Worm (Caenorhabditis elegans) whole organism, L4 larva: ENCODE data around the gene rbm-42.

ENCODE experiments used
- T20F7.1 ChIP-seq: fragments of 200-800 bp; sonication (Bioruptor generic); optimal IDR thresholded peaks from 2 replicates; lab custom pipeline; 2018; ENCODE audit warnings: mild to moderate bottlenecking, missing genetic modification characterization, missing compliant biosample characterization
- T26A8.4 ChIP-seq: fragments of 200-800 bp; sonication (Bioruptor generic); IDR thresholded peaks from 2 replicates; pipeline ENCODE4 v1.3.6; 2022; ENCODE audit warnings: missing genetic modification characterization, missing compliant biosample characterization
- Y105C5A.15 ChIP-seq: fragments of 200-800 bp; sonication (Bioruptor generic); IDR thresholded peaks from 2 replicates; pipeline ENCODE4 v1.3.6; 2022; ENCODE audit warnings: missing genetic modification characterization, missing compliant biosample characterization
- Y48G9A.11 ChIP-seq: fragments of 200-800 bp; sonication (Bioruptor generic); IDR thresholded peaks from 2 replicates; pipeline ENCODE4 v1.3.6; 2022; ENCODE audit warnings: missing genetic modification reagents, missing genetic modification characterization, missing compliant biosample characterization
- Y75B8A.6 ChIP-seq: fragments of 200-800 bp; sonication (Bioruptor generic); IDR thresholded peaks from 2 replicates; pipeline ENCODE4 v1.3.6; 2022; ENCODE audit warnings: missing genetic modification reagents, missing genetic modification characterization, missing compliant biosample characterization
- ZK337.2 ChIP-seq: fragments of 200-800 bp; sonication (Bioruptor generic); IDR thresholded peaks from 2 replicates; pipeline ENCODE4 v1.3.6; 2022; ENCODE audit warnings: missing genetic modification reagents, missing genetic modification characterization, missing compliant biosample characterization
- ZK546.5 ChIP-seq, 2 experiments: sonication (generic microtip); optimal IDR thresholded peaks; 2 replicates each; lab custom pipeline; 2017; ENCODE audit warnings: missing biosample characterization in 2 of 2, missing genetic modification characterization in 2 of 2
- aha-1 ChIP-seq: fragments of 150-350 bp; peaks from one replicate; lab custom pipeline; 2014; ENCODE audit warnings: missing biosample characterization, missing genetic modification characterization
- attf-4 ChIP-seq: sonication (generic microtip); optimal IDR thresholded peaks from 3 replicates; lab custom pipeline; 2017; ENCODE audit warnings: missing biosample characterization, missing genetic modification characterization
- ceh-20 ChIP-seq: fragments of 200-800 bp; sonication (Bioruptor generic); IDR thresholded peaks from 2 replicates; pipeline ENCODE4 v1.3.6; 2022; ENCODE audit warnings: missing genetic modification reagents, missing genetic modification characterization, missing compliant biosample characterization
- ceh-62 ChIP-seq: sonication (generic microtip); optimal IDR thresholded peaks from 2 replicates; lab custom pipeline; 2017; ENCODE audit warnings: missing biosample characterization, missing genetic modification characterization
- ceh-82 ChIP-seq: sonication (generic microtip); optimal IDR thresholded peaks from 2 replicates; lab custom pipeline; 2017; ENCODE audit warnings: missing biosample characterization, missing genetic modification characterization
- daf-12 ChIP-seq: fragments of 150-350 bp; optimal IDR thresholded peaks from 2 replicates; lab custom pipeline; 2014; ENCODE audit warnings: missing biosample characterization, missing genetic modification reagents, missing genetic modification characterization
- daf-16 ChIP-seq, 3 experiments: sonication (generic microtip); optimal IDR thresholded peaks; 2 replicates each; lab custom pipeline; 2016 to 2017; ENCODE audit warnings: missing genetic modification characterization in 3 of 3, missing genetic modification reagents in 3 of 3, mild to moderate bottlenecking in 2 of 3, missing compliant biosample characterization in 2 of 3, missing biosample characterization in 1 of 3, moderate library complexity in 1 of 3
- duxl-1 ChIP-seq: sonication (generic microtip); optimal IDR thresholded peaks from 2 replicates; lab custom pipeline; 2016; ENCODE audit warnings: mild to moderate bottlenecking, missing genetic modification characterization, moderate library complexity, missing compliant biosample characterization; ENCODE audit not compliant: poor library complexity
- dve-1 ChIP-seq: sonication (generic microtip); optimal IDR thresholded peaks from 2 replicates; lab custom pipeline; 2017; ENCODE audit warnings: antibody characterized with exemption, mild to moderate bottlenecking, missing genetic modification characterization, missing compliant biosample characterization; ENCODE audit not compliant: insufficient read depth
- egl-43 ChIP-seq: fragments of 200-800 bp; sonication (Bioruptor generic); IDR thresholded peaks from 2 replicates; pipeline ENCODE4 v1.3.6; 2022; ENCODE audit warnings: missing genetic modification reagents, missing genetic modification characterization, missing compliant biosample characterization
- fos-1 ChIP-seq: fragments of 150-350 bp; optimal IDR thresholded peaks from 2 replicates; lab custom pipeline; 2014; ENCODE audit warnings: missing biosample characterization, missing genetic modification characterization
- hlh-30 ChIP-seq: sonication (generic microtip); optimal IDR thresholded peaks from 2 replicates; lab custom pipeline; 2017; ENCODE audit warnings: antibody characterized with exemption, mild to moderate bottlenecking, missing genetic modification characterization, missing compliant biosample characterization; ENCODE audit not compliant: insufficient read depth
- lim-7 ChIP-seq: fragments of 200-800 bp; sonication (Bioruptor generic); IDR thresholded peaks from 2 replicates; pipeline ENCODE4 v1.3.6; 2022; ENCODE audit warnings: missing genetic modification characterization, missing compliant biosample characterization
- lin-1 ChIP-seq: fragments of 200-800 bp; sonication (Bioruptor generic); IDR thresholded peaks from 2 replicates; pipeline ENCODE4 v1.3.6; 2022; ENCODE audit warnings: missing genetic modification reagents, missing genetic modification characterization, missing compliant biosample characterization
- lin-13 ChIP-seq: fragments of 150-350 bp; optimal IDR thresholded peaks from 2 replicates; lab custom pipeline; 2014; ENCODE audit warnings: missing biosample characterization, missing genetic modification reagents, missing genetic modification characterization
- lsy-2 ChIP-seq, 2 experiments: fragments of 150-350 bp in 1 of 2; sonication (generic microtip) in 1 of 2; optimal IDR thresholded peaks; 2 replicates each; lab custom pipeline; 2014 to 2017; ENCODE audit warnings: missing biosample characterization in 2 of 2, missing genetic modification characterization in 2 of 2
- mdt-29 ChIP-seq: fragments of 200-800 bp; sonication (Bioruptor generic); IDR thresholded peaks from 2 replicates; pipeline ENCODE4 v1.3.6; 2022; ENCODE audit warnings: missing genetic modification reagents, missing genetic modification characterization, missing compliant biosample characterization
- mxl-2 ChIP-seq: fragments of 200-800 bp; sonication (Bioruptor generic); conservative IDR thresholded peaks from 2 replicates; pipeline ENCODE4 v1.3.6; 2022; ENCODE audit warnings: missing genetic modification reagents, missing genetic modification characterization, missing compliant biosample characterization
- nhr-102 ChIP-seq: sonication (generic microtip); optimal IDR thresholded peaks from 2 replicates; lab custom pipeline; 2016; ENCODE audit warnings: mild to moderate bottlenecking, missing genetic modification characterization, moderate library complexity, missing compliant biosample characterization
- nhr-237 ChIP-seq: sonication (generic microtip); optimal IDR thresholded peaks from 2 replicates; lab custom pipeline; 2017; ENCODE audit warnings: missing biosample characterization, missing genetic modification characterization
- nhr-28 ChIP-seq: fragments of 150-350 bp; optimal IDR thresholded peaks from 2 replicates; lab custom pipeline; 2014; ENCODE audit warnings: missing biosample characterization, missing genetic modification characterization
- nhr-48 ChIP-seq: sonication (generic microtip); optimal IDR thresholded peaks from 2 replicates; lab custom pipeline; 2016; ENCODE audit warnings: mild to moderate bottlenecking, missing genetic modification characterization, missing compliant biosample characterization
- pha-4 ChIP-seq, 2 experiments: fragments of 150-350 bp in 1 of 2; fragments of 200-800 bp in 1 of 2; sonication (Bioruptor generic) in 1 of 2; IDR thresholded peaks in 1 of 2; optimal IDR thresholded peaks in 1 of 2; 2 replicates each; pipeline versions ENCODE4 v1.3.6 to Lab custom; 2014 to 2022; ENCODE audit warnings: missing genetic modification characterization in 2 of 2, missing genetic modification reagents in 2 of 2, missing biosample characterization in 1 of 2, missing compliant biosample characterization in 1 of 2
- pqm-1 ChIP-seq: sonication (generic microtip); optimal IDR thresholded peaks from 2 replicates; lab custom pipeline; 2017; ENCODE audit warnings: missing biosample characterization, missing genetic modification characterization
- saeg-2 ChIP-seq: fragments of 200-800 bp; sonication (Bioruptor generic); IDR thresholded peaks from 2 replicates; pipeline ENCODE4 v1.3.6; 2022; ENCODE audit warnings: missing genetic modification reagents, missing genetic modification characterization, missing compliant biosample characterization
- sdz-12 ChIP-seq: fragments of 200-800 bp; sonication (Bioruptor generic); optimal IDR thresholded peaks from 2 replicates; lab custom pipeline; 2018; ENCODE audit warnings: mild to moderate bottlenecking, missing genetic modification characterization, missing compliant biosample characterization
- set-16 ChIP-seq: fragments of 200-800 bp; sonication (Bioruptor generic); IDR thresholded peaks from 2 replicates; pipeline ENCODE4 v1.3.6; 2022; ENCODE audit warnings: missing genetic modification reagents, missing genetic modification characterization, missing compliant biosample characterization
- snpc-4 ChIP-seq: fragments of 150-350 bp; optimal IDR thresholded peaks from 2 replicates; lab custom pipeline; 2014; ENCODE audit warnings: missing biosample characterization, missing genetic modification characterization
- spr-1 ChIP-seq: sonication (generic microtip); optimal IDR thresholded peaks from 2 replicates; lab custom pipeline; 2016; ENCODE audit warnings: mild to moderate bottlenecking, missing genetic modification characterization, missing compliant biosample characterization
- tag-97 ChIP-seq: fragments of 200-800 bp; sonication (Bioruptor generic); IDR thresholded peaks from 2 replicates; pipeline ENCODE4 v1.3.6; 2022; ENCODE audit warnings: missing genetic modification characterization, missing compliant biosample characterization
- tra-1 ChIP-seq: fragments of 200-800 bp; sonication (Bioruptor generic); IDR thresholded peaks from 2 replicates; pipeline ENCODE4 v1.3.6; 2022; ENCODE audit warnings: missing genetic modification reagents, missing genetic modification characterization, missing compliant biosample characterization
- unc-130 ChIP-seq: sonication (generic microtip); optimal IDR thresholded peaks from 2 replicates; lab custom pipeline; 2016; ENCODE audit warnings: missing genetic modification reagents, missing genetic modification characterization, missing compliant biosample characterization
- unc-39 ChIP-seq: sonication (generic microtip); optimal IDR thresholded peaks from 2 replicates; lab custom pipeline; 2017; ENCODE audit warnings: missing biosample characterization, missing genetic modification characterization
- zag-1 ChIP-seq: fragments of 150-350 bp; optimal IDR thresholded peaks from 2 replicates; lab custom pipeline; 2014; ENCODE audit warnings: missing biosample characterization, missing genetic modification characterization
- zfp-2 ChIP-seq: sonication (generic microtip); optimal IDR thresholded peaks from 2 replicates; lab custom pipeline; 2016; ENCODE audit warnings: mild to moderate bottlenecking, missing genetic modification characterization, missing compliant biosample characterization
- zfp-3 ChIP-seq: fragments of 200-800 bp; sonication (Bioruptor generic); conservative IDR thresholded peaks from 2 replicates; pipeline ENCODE4 v1.3.6; 2022; ENCODE audit warnings: missing genetic modification reagents, missing genetic modification characterization, missing compliant biosample characterization
- zip-11 ChIP-seq: fragments of 200-800 bp; sonication (Bioruptor generic); IDR thresholded peaks from 2 replicates; pipeline ENCODE4 v1.3.6; 2022; ENCODE audit warnings: missing genetic modification characterization, missing compliant biosample characterization
- zip-2 ChIP-seq: fragments of 150-350 bp; optimal IDR thresholded peaks from 2 replicates; lab custom pipeline; 2014; ENCODE audit warnings: missing biosample characterization, missing genetic modification characterization
- ztf-7 ChIP-seq: fragments of 150-350 bp; optimal IDR thresholded peaks from 2 replicates; lab custom pipeline; 2014; ENCODE audit warnings: missing biosample characterization, missing genetic modification characterization

rbm-42 gene

DNA sequence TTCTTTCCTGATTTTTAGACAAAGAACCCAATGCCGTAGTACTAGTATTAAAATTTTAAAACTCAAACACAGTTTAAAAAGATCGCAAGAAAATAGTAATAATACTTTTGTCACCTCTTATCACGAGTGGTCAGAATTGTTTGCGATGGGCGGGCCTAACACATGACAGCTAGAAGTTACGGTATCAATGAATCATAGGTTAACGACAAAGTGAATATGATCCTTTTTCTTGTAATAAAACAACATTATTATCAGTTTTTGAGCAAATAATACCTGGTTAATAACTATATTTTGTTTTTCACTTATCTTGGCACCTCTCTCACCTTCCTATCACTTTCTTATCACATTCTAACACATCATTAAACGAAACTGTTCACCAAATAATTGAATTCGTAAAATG, 40.0 kb downstream of the rbm-42 start (continued):
- TF ChIP-seq saeg-2 (GFP tag; lab: Robert Waterston, UW) (no peak), pqm-1 (tag; lab: Kevin White, UChicago) (peak; percentile 12), duxl-1 (no peak), tag-97 (GFP tag; lab: Robert Waterston, UW) (no peak), Y48G9A.11 (no peak), Y75B8A.6 (no peak), zip-2 (no peak)

DNA sequence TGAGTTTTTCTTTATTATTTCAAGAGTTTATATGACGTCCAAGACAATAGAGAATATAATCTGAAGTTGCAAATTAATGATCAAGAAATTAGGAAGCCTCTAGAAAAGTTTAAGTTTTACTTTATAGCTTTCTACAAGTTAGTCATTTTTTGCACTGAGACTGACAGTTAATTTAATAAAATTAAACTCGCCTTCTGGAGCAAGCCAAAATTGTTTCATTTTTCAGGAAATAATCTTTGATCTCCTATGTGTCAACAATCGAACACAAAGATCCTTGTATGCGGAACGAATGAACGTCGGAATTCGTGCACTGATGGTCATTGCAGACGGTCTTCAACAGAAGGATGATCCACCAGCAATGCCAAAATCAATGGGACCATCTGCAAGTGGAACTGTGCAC, 40.6 kb downstream of the rbm-42 start:
- no peak for TF ChIP-seq spr-1 (tag; lab: Kevin White, UChicago)
- TF ChIP-seq aha-1 (tag; lab: Kevin White, UChicago): peak; percentile 93
- no peak for TF ChIP-seq lin-13
- TF ChIP-seq ztf-7 (tag; lab: Kevin White, UChicago): no peak

DNA sequence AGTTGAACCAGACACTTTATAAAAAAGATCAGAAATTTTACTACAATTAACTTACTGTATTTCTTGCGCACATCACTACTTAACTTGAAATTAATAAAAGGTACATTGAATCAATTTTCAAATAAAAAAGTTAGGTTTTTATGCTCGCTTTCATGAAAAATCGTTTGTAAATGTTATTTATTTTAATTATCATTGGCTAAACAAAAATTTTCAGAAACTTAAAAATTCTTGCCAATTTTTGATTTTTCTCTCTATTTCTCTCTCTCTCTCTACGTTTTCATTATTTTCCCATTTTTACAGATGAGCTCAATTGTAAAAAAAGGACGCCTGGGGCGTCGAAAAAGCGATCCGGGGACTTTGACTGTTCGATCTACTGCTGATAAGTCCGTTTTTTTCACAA, 43.6 kb downstream of the rbm-42 start, which contains the start of gene sax-2:
sax-2 (plus strand) TSS at position 301 of the 400 bp plus-strand sequence.
- TF ChIP-seq snpc-4: no peak
- TF ChIP-seq mdt-29: no peak
- no peak for TF ChIP-seq daf-16 (GFP tag; optimal IDR thresholded peaks at IDR 0.05; lab: Kevin White, UChicago)
- no peak for TF ChIP-seq daf-16 (tag; optimal IDR thresholded peaks at IDR 0.05; lab: Kevin White, UChicago)
- TF ChIP-seq lsy-2 (tag; optimal IDR thresholded peaks at IDR 0.05; lab: Kevin White, UChicago): no peak
- TF ChIP-seq unc-39 (tag; lab: Kevin White, UChicago): no peak

DNA sequence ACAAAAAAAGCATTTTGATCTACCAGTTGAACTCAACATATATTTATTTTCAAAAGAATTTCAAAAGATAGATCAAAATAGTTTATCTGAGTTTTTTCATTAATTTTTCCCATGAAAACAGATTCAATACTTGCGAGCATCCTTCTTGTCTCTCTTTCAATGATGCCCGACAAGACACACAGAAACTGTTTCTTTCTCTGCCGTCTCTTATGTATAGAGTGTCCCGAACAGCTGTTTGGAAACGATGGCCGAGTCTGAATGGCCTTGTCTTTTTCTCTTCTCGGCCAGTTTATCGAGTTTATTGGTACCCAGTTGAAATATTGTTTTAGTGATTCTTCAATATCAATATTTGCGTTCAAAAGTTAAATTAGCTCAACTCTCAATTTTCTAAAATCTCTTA, 44.3 kb downstream of the rbm-42 start:
- TF ChIP-seq nhr-48: no peak
- TF ChIP-seq fos-1 (tag; lab: Kevin White, UChicago): no peak
- peak; percentile 31 for TF ChIP-seq hlh-30 (tag; lab: Kevin White, UChicago)
- no peak for TF ChIP-seq egl-43
- TF ChIP-seq zfp-2 (tag; lab: Kevin White, UChicago): no peak
- TF ChIP-seq T20F7.1 (GFP tag; lab: Kevin White, UChicago): peak; percentile 16
- TF ChIP-seq lin-1 (GFP tag; lab: Robert Waterston, UW): no peak
- TF ChIP-seq set-16 (GFP tag; lab: Robert Waterston, UW): no peak
- no peak for TF ChIP-seq nhr-102 (tag; lab: Kevin White, UChicago)
- TF ChIP-seq mdt-29: no peak
- TF ChIP-seq zip-11 (GFP tag; lab: Robert Waterston, UW): no peak
- TF ChIP-seq T26A8.4 (GFP tag; lab: Robert Waterston, UW): no peak
- no peak for TF ChIP-seq saeg-2 (GFP tag; lab: Robert Waterston, UW)
- TF ChIP-seq pha-4 (GFP tag; IDR thresholded peaks at IDR 0.05; lab: Robert Waterston, UW): no peak
- TF ChIP-seq pha-4 (tag; optimal IDR thresholded peaks at IDR 0.05; lab: Kevin White, UChicago): peak; percentile 60
- TF ChIP-seq ZK546.5 (tag; optimal IDR thresholded peaks at IDR 0.05; lab: Kevin White, UChicago): no peak
- no peak for TF ChIP-seq unc-39 (tag; lab: Kevin White, UChicago)
- peak; percentile 39 for TF ChIP-seq dve-1
- peak; percentile 24 for TF ChIP-seq unc-130 (GFP tag; lab: Kevin White, UChicago)
- TF ChIP-seq attf-4 (tag; lab: Kevin White, UChicago): no peak
- TF ChIP-seq nhr-237 (tag; lab: Kevin White, UChicago): no peak
- peak; percentile 19 for TF ChIP-seq nhr-28 (tag; lab: Kevin White, UChicago)
- no peak for TF ChIP-seq ZK337.2 (GFP tag; lab: Robert Waterston, UW)
- no peak for TF ChIP-seq daf-12 (tag; lab: Kevin White, UChicago)
- TF ChIP-seq pqm-1 (tag; lab: Kevin White, UChicago): peak; percentile 13
- TF ChIP-seq Y105C5A.15: no peak
- no peak for TF ChIP-seq tra-1 (GFP tag; lab: Robert Waterston, UW)
- no peak for TF ChIP-seq ceh-82 (tag; lab: Kevin White, UChicago)
- no peak for TF ChIP-seq zag-1 (tag; lab: Kevin White, UChicago)
- TF ChIP-seq Y75B8A.6: no peak
- TF ChIP-seq duxl-1: no peak
- TF ChIP-seq mxl-2: no peak
- no peak for TF ChIP-seq ceh-62 (tag; lab: Kevin White, UChicago)
- no peak for TF ChIP-seq zfp-3 (GFP tag; lab: Robert Waterston, UW)
- no peak for TF ChIP-seq lim-7 (GFP tag; lab: Robert Waterston, UW)
- TF ChIP-seq sdz-12 (GFP tag; lab: Kevin White, UChicago): no peak
- TF ChIP-seq ceh-20 (GFP tag; lab: Robert Waterston, UW): no peak
